Worm (Caenorhabditis elegans) whole organism, L4 larva: ENCODE data around the gene mip-2.

Experiments used
- D1046.2 ChIP-seq: fragments of 200-800 bp; sonication (Bioruptor generic); IDR thresholded peaks from 2 replicates; pipeline ENCODE4 v1.3.6; 2022; ENCODE audit warnings: missing genetic modification characterization, missing compliant biosample characterization
- F10B5.3 ChIP-seq: sonication (generic microtip); optimal IDR thresholded peaks from 2 replicates; lab custom pipeline; 2016; ENCODE audit warnings: mild to moderate bottlenecking, missing genetic modification characterization, missing compliant biosample characterization
- F26F4.8 ChIP-seq: fragments of 200-800 bp; sonication (Bioruptor generic); conservative IDR thresholded peaks from 2 replicates; pipeline ENCODE4 v1.3.6; 2022; ENCODE audit warnings: missing genetic modification characterization, missing compliant biosample characterization
- F44E2.7 ChIP-seq: fragments of 200-800 bp; sonication (Bioruptor generic); IDR thresholded peaks from 2 replicates; pipeline ENCODE4 v2.1.2; 2022; ENCODE audit warnings: missing genetic modification characterization, missing compliant biosample characterization
- T26A8.4 ChIP-seq: fragments of 200-800 bp; sonication (Bioruptor generic); IDR thresholded peaks from 2 replicates; pipeline ENCODE4 v1.3.6; 2022; ENCODE audit warnings: missing genetic modification characterization, missing compliant biosample characterization
- Y75B8A.6 ChIP-seq: fragments of 200-800 bp; sonication (Bioruptor generic); IDR thresholded peaks from 2 replicates; pipeline ENCODE4 v1.3.6; 2022; ENCODE audit warnings: missing genetic modification reagents, missing genetic modification characterization, missing compliant biosample characterization
- ZK337.2 ChIP-seq: fragments of 200-800 bp; sonication (Bioruptor generic); IDR thresholded peaks from 2 replicates; pipeline ENCODE4 v1.3.6; 2022; ENCODE audit warnings: missing genetic modification reagents, missing genetic modification characterization, missing compliant biosample characterization
- ZK546.5 ChIP-seq, 2 experiments: sonication (generic microtip); optimal IDR thresholded peaks; 2 replicates each; lab custom pipeline; 2017; ENCODE audit warnings: missing biosample characterization in 2 of 2, missing genetic modification characterization in 2 of 2
- attf-4 ChIP-seq: sonication (generic microtip); optimal IDR thresholded peaks from 3 replicates; lab custom pipeline; 2017; ENCODE audit warnings: missing biosample characterization, missing genetic modification characterization
- ceh-20 ChIP-seq: fragments of 200-800 bp; sonication (Bioruptor generic); IDR thresholded peaks from 2 replicates; pipeline ENCODE4 v1.3.6; 2022; ENCODE audit warnings: missing genetic modification reagents, missing genetic modification characterization, missing compliant biosample characterization
- ceh-28 ChIP-seq: fragments of 150-350 bp; optimal IDR thresholded peaks from 2 replicates; lab custom pipeline; 2014; ENCODE audit warnings: missing biosample characterization, missing genetic modification reagents, missing genetic modification characterization
- ceh-32 ChIP-seq: sonication (generic microtip); optimal IDR thresholded peaks from 2 replicates; lab custom pipeline; 2016; ENCODE audit warnings: mild to moderate bottlenecking, missing genetic modification characterization, missing compliant biosample characterization; ENCODE audit not compliant: poor library complexity
- ceh-82 ChIP-seq: sonication (generic microtip); optimal IDR thresholded peaks from 2 replicates; lab custom pipeline; 2017; ENCODE audit warnings: missing biosample characterization, missing genetic modification characterization
- ces-1 ChIP-seq: fragments of 150-350 bp; sonication (generic microtip); optimal IDR thresholded peaks from 4 replicates; lab custom pipeline; 2014; ENCODE audit warnings: missing biosample characterization, missing genetic modification reagents, missing genetic modification characterization
- cey-2 ChIP-seq: sonication (generic microtip); optimal IDR thresholded peaks from 3 replicates; lab custom pipeline; 2017; ENCODE audit warnings: missing genetic modification characterization, mild to moderate bottlenecking, missing compliant biosample characterization, antibody characterized with exemption, borderline replicate concordance; ENCODE audit not compliant: insufficient read depth
- ctbp-1 ChIP-seq: fragments of 200-800 bp; sonication (Bioruptor generic); IDR thresholded peaks from 2 replicates; pipeline ENCODE4 v1.3.6; 2022; ENCODE audit warnings: missing genetic modification reagents, missing genetic modification characterization, missing compliant biosample characterization
- daf-12 ChIP-seq: fragments of 150-350 bp; optimal IDR thresholded peaks from 2 replicates; lab custom pipeline; 2014; ENCODE audit warnings: missing biosample characterization, missing genetic modification reagents, missing genetic modification characterization
- dpl-1 ChIP-seq: fragments of 150-350 bp; optimal IDR thresholded peaks from 2 replicates; lab custom pipeline; 2014; ENCODE audit warnings: missing biosample characterization, missing genetic modification reagents, missing genetic modification characterization
- duxl-1 ChIP-seq: sonication (generic microtip); optimal IDR thresholded peaks from 2 replicates; lab custom pipeline; 2016; ENCODE audit warnings: mild to moderate bottlenecking, missing genetic modification characterization, moderate library complexity, missing compliant biosample characterization; ENCODE audit not compliant: poor library complexity
- egl-43 ChIP-seq: fragments of 200-800 bp; sonication (Bioruptor generic); IDR thresholded peaks from 2 replicates; pipeline ENCODE4 v1.3.6; 2022; ENCODE audit warnings: missing genetic modification reagents, missing genetic modification characterization, missing compliant biosample characterization
- fkh-10 ChIP-seq: fragments of 150-350 bp; optimal IDR thresholded peaks from 2 replicates; lab custom pipeline; 2014; ENCODE audit warnings: missing biosample characterization, missing genetic modification reagents, missing genetic modification characterization
- fos-1 ChIP-seq: fragments of 150-350 bp; optimal IDR thresholded peaks from 2 replicates; lab custom pipeline; 2014; ENCODE audit warnings: missing biosample characterization, missing genetic modification characterization
- hif-1 ChIP-seq, 2 experiments: sonication (generic microtip); optimal IDR thresholded peaks; 2 replicates each; lab custom pipeline; 2016 to 2017; ENCODE audit warnings: missing compliant biosample characterization in 2 of 2, missing genetic modification characterization in 2 of 2, missing genetic modification reagents in 2 of 2, missing genotype in 2 of 2, mild to moderate bottlenecking in 1 of 2
- hlh-11 ChIP-seq: fragments of 200-800 bp; sonication (Bioruptor generic); optimal IDR thresholded peaks from 2 replicates; lab custom pipeline; 2018; ENCODE audit warnings: mild to moderate bottlenecking, missing genetic modification characterization, missing compliant biosample characterization
- hlh-30 ChIP-seq: sonication (generic microtip); optimal IDR thresholded peaks from 2 replicates; lab custom pipeline; 2017; ENCODE audit warnings: antibody characterized with exemption, mild to moderate bottlenecking, missing genetic modification characterization, missing compliant biosample characterization; ENCODE audit not compliant: insufficient read depth
- lin-1 ChIP-seq: fragments of 200-800 bp; sonication (Bioruptor generic); IDR thresholded peaks from 2 replicates; pipeline ENCODE4 v1.3.6; 2022; ENCODE audit warnings: missing genetic modification reagents, missing genetic modification characterization, missing compliant biosample characterization
- lin-15B ChIP-seq: fragments of 150-350 bp; sonication (generic microtip); optimal IDR thresholded peaks from 3 replicates; lab custom pipeline; 2014; ENCODE audit warnings: missing biosample characterization, missing genetic modification characterization
- lin-39 ChIP-seq: fragments of 150-350 bp; optimal IDR thresholded peaks from 2 replicates; lab custom pipeline; 2014; ENCODE audit warnings: missing biosample characterization, missing genetic modification reagents, missing genetic modification characterization
- lir-3 ChIP-seq: sonication (generic microtip); optimal IDR thresholded peaks from 2 replicates; lab custom pipeline; 2016; ENCODE audit warnings: mild to moderate bottlenecking, missing genetic modification characterization, missing compliant biosample characterization
- mdl-1 ChIP-seq, 2 experiments: fragments of 150-350 bp in 1 of 2; sonication (generic microtip) in 1 of 2; optimal IDR thresholded peaks; 2 replicates each; lab custom pipeline; 2014 to 2017; ENCODE audit warnings: missing biosample characterization in 2 of 2, missing genetic modification characterization in 2 of 2
- mep-1 ChIP-seq: fragments of 150-350 bp; sonication (generic microtip); optimal IDR thresholded peaks from 3 replicates; lab custom pipeline; 2014; ENCODE audit warnings: missing biosample characterization, missing genetic modification characterization
- mxl-2 ChIP-seq: fragments of 200-800 bp; sonication (Bioruptor generic); conservative IDR thresholded peaks from 2 replicates; pipeline ENCODE4 v1.3.6; 2022; ENCODE audit warnings: missing genetic modification reagents, missing genetic modification characterization, missing compliant biosample characterization
- mxl-3 ChIP-seq: fragments of 200-800 bp; sonication (Bioruptor generic); optimal IDR thresholded peaks from 2 replicates; lab custom pipeline; 2018; ENCODE audit warnings: mild to moderate bottlenecking, missing genetic modification characterization, missing compliant biosample characterization
- nhr-10 ChIP-seq: fragments of 150-350 bp; optimal IDR thresholded peaks from 2 replicates; lab custom pipeline; 2014; ENCODE audit warnings: missing biosample characterization, missing genetic modification characterization
- nhr-102 ChIP-seq: sonication (generic microtip); optimal IDR thresholded peaks from 2 replicates; lab custom pipeline; 2016; ENCODE audit warnings: mild to moderate bottlenecking, missing genetic modification characterization, moderate library complexity, missing compliant biosample characterization
- nhr-11 ChIP-seq: fragments of 150-350 bp; optimal IDR thresholded peaks from 2 replicates; lab custom pipeline; 2014; ENCODE audit warnings: missing biosample characterization, missing genetic modification characterization
- nhr-111 ChIP-seq: fragments of 200-800 bp; sonication (Bioruptor generic); optimal IDR thresholded peaks from 2 replicates; lab custom pipeline; 2018; ENCODE audit warnings: mild to moderate bottlenecking, missing genetic modification characterization, missing compliant biosample characterization
- nhr-237 ChIP-seq: sonication (generic microtip); optimal IDR thresholded peaks from 2 replicates; lab custom pipeline; 2017; ENCODE audit warnings: missing biosample characterization, missing genetic modification characterization
- nhr-41 ChIP-seq: fragments of 200-800 bp; sonication (Bioruptor generic); IDR thresholded peaks from 2 replicates; pipeline ENCODE4 v1.3.6; 2022; ENCODE audit warnings: missing genetic modification reagents, missing genetic modification characterization, missing compliant biosample characterization
- nhr-42 ChIP-seq: fragments of 200-800 bp; sonication (Bioruptor generic); IDR thresholded peaks from 2 replicates; pipeline ENCODE4 v1.3.6; 2022; ENCODE audit warnings: missing genetic modification characterization, missing compliant biosample characterization
- nhr-76 ChIP-seq: fragments of 150-350 bp; optimal IDR thresholded peaks from 2 replicates; lab custom pipeline; 2014; ENCODE audit warnings: missing biosample characterization, missing genetic modification characterization
- php-3 ChIP-seq: fragments of 200-800 bp; sonication (Bioruptor generic); IDR thresholded peaks from 2 replicates; pipeline ENCODE4 v1.3.6; 2022; ENCODE audit warnings: missing genetic modification reagents, missing genetic modification characterization, missing compliant biosample characterization
- saeg-2 ChIP-seq: fragments of 200-800 bp; sonication (Bioruptor generic); IDR thresholded peaks from 2 replicates; pipeline ENCODE4 v1.3.6; 2022; ENCODE audit warnings: missing genetic modification reagents, missing genetic modification characterization, missing compliant biosample characterization
- sdz-12 ChIP-seq: fragments of 200-800 bp; sonication (Bioruptor generic); optimal IDR thresholded peaks from 2 replicates; lab custom pipeline; 2018; ENCODE audit warnings: mild to moderate bottlenecking, missing genetic modification characterization, missing compliant biosample characterization
- skn-1 ChIP-seq: fragments of 150-350 bp; optimal IDR thresholded peaks from 2 replicates; lab custom pipeline; 2014; ENCODE audit warnings: missing biosample characterization, missing genetic modification characterization
- snpc-1.2 ChIP-seq: fragments of 200-800 bp; sonication (Bioruptor generic); IDR thresholded peaks from 2 replicates; pipeline ENCODE4 v1.3.6; 2022; ENCODE audit warnings: missing genetic modification reagents, missing genetic modification characterization, missing compliant biosample characterization
- spr-3 ChIP-seq: fragments of 200-800 bp; sonication (Bioruptor generic); optimal IDR thresholded peaks from 2 replicates; lab custom pipeline; 2018; ENCODE audit warnings: mild to moderate bottlenecking, missing genetic modification characterization, missing compliant biosample characterization
- unc-39 ChIP-seq: sonication (generic microtip); optimal IDR thresholded peaks from 2 replicates; lab custom pipeline; 2017; ENCODE audit warnings: missing biosample characterization, missing genetic modification characterization
- zag-1 ChIP-seq: fragments of 150-350 bp; optimal IDR thresholded peaks from 2 replicates; lab custom pipeline; 2014; ENCODE audit warnings: missing biosample characterization, missing genetic modification characterization
- zfp-3 ChIP-seq: fragments of 200-800 bp; sonication (Bioruptor generic); conservative IDR thresholded peaks from 2 replicates; pipeline ENCODE4 v1.3.6; 2022; ENCODE audit warnings: missing genetic modification reagents, missing genetic modification characterization, missing compliant biosample characterization
- zip-2 ChIP-seq: fragments of 150-350 bp; optimal IDR thresholded peaks from 2 replicates; lab custom pipeline; 2014; ENCODE audit warnings: missing biosample characterization, missing genetic modification characterization
- ztf-7 ChIP-seq: fragments of 150-350 bp; optimal IDR thresholded peaks from 2 replicates; lab custom pipeline; 2014; ENCODE audit warnings: missing biosample characterization, missing genetic modification characterization

mip-2 gene

DNA sequence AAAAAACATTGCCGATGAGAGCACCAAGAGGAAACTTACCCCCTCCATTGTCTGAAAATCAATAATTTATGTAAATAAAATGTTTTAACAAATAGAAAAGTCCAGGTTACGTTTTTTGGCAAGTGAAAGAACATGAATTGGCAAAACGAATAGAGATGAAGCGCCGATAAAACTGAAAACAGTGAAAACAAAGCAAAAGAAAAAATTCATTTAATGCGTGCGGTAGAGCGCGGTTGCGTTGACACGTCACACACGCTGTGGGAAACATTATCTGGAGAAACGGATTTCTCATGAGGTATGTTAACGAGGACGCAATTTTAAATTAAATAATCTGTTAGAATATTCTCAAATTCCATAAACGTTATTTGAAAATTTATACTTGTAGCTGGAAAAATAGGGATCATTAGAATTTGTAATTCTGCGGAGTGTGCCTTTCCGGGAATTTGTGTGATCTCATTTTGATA is 43.5 kb upstream of the mip-2 start, which contains the start of gene zipt-9 (continued):
- no peak for TF ChIP-seq ZK546.5 (tag; optimal IDR thresholded peaks at IDR 0.05; lab: Kevin White, UChicago)
- TF ChIP-seq nhr-11 (tag; lab: Kevin White, UChicago): peak; percentile 56
- peak; percentile 73; the same call in 1 of the 2 replicates for TF ChIP-seq ZK337.2 (GFP tag; lab: Robert Waterston, UW)
- no peak for TF ChIP-seq snpc-1.2
- no peak for TF ChIP-seq ceh-32 (tag; lab: Kevin White, UChicago)
- TF ChIP-seq nhr-42 (GFP tag; lab: Robert Waterston, UW): no peak
- no peak for TF ChIP-seq ceh-82 (tag; lab: Kevin White, UChicago)
- TF ChIP-seq lin-15B (tag; lab: Kevin White, UChicago): peak; percentile 24
- no peak for TF ChIP-seq fos-1
- TF ChIP-seq T26A8.4: no peak
- no peak for TF ChIP-seq skn-1 (tag; lab: Kevin White, UChicago)
- no peak for TF ChIP-seq spr-3 (GFP tag; lab: Kevin White, UChicago)
- no peak for TF ChIP-seq nhr-10
- TF ChIP-seq php-3 (GFP tag; lab: Robert Waterston, UW): no peak
- no peak for TF ChIP-seq F26F4.8
- no peak for TF ChIP-seq egl-43 (GFP tag; lab: Robert Waterston, UW)
- no peak for TF ChIP-seq saeg-2 (GFP tag; lab: Robert Waterston, UW)
- no peak for TF ChIP-seq Y75B8A.6
- TF ChIP-seq mdl-1 (tag; optimal IDR thresholded peaks at IDR 0.05; lab: Kevin White, UChicago): no peak
- TF ChIP-seq fkh-10 (GFP tag; lab: Kevin White, UChicago): peak; percentile 56
- TF ChIP-seq dpl-1 (GFP tag; lab: Kevin White, UChicago): peak; percentile 67
- TF ChIP-seq F10B5.3 (tag; lab: Kevin White, UChicago): no peak
- TF ChIP-seq hlh-11 (tag; lab: Kevin White, UChicago): peak; percentile 56
- TF ChIP-seq nhr-237 (tag; lab: Kevin White, UChicago): no peak
- 0 out of 2 replicates have a peak, but pooled peaks have one; percentile 49 for TF ChIP-seq ceh-20 (GFP tag; lab: Robert Waterston, UW)
- no peak for TF ChIP-seq nhr-111
- no peak for TF ChIP-seq daf-12
- no peak for TF ChIP-seq F44E2.7
- no peak for TF ChIP-seq zag-1 (tag; lab: Kevin White, UChicago)
- no peak for TF ChIP-seq nhr-41
- TF ChIP-seq unc-39: no peak
- TF ChIP-seq mxl-3 (GFP tag; lab: Kevin White, UChicago): peak; percentile 74
- no peak for TF ChIP-seq cey-2 (tag; lab: Kevin White, UChicago)
- TF ChIP-seq lin-1: 0 out of 2 replicates have a peak, but pooled peaks have one; percentile 46
- TF ChIP-seq hif-1 (tag; optimal IDR thresholded peaks at IDR 0.05; lab: Kevin White, UChicago): peak in 1 of 2 experiments; percentile 88
- no peak for TF ChIP-seq ctbp-1
- TF ChIP-seq mep-1: peak; percentile 81
- no peak for TF ChIP-seq attf-4
- no peak for TF ChIP-seq mxl-2 (GFP tag; lab: Robert Waterston, UW)
- peak; percentile 31 for TF ChIP-seq duxl-1 (tag; lab: Kevin White, UChicago)
- no peak for TF ChIP-seq nhr-102
- TF ChIP-seq hlh-30: no peak
- TF ChIP-seq D1046.2: no peak
- TF ChIP-seq ceh-28 (tag; lab: Kevin White, UChicago): no peak
- TF ChIP-seq zip-2 (tag; lab: Kevin White, UChicago): no peak
- no peak for TF ChIP-seq lin-39
- TF ChIP-seq ztf-7 (tag; lab: Kevin White, UChicago): no peak
- no peak for TF ChIP-seq lir-3
- no peak for TF ChIP-seq nhr-76 (tag; lab: Kevin White, UChicago)
- TF ChIP-seq sdz-12: no peak
- peak; percentile 62 for TF ChIP-seq ces-1 (GFP tag; lab: Kevin White, UChicago)
- TF ChIP-seq zfp-3 (GFP tag; lab: Robert Waterston, UW): no peak
